Fruit fly (Drosophila melanogaster) whole organism, embryonic: ENCODE measurements around the gene Polr2I.
A peak's percentile ranks its signal among the peaks of the same experiment; 100 is the strongest.

Experiments
- Ada2b ChIP-seq: fragments of 200-800 bp; sonication (Bioruptor generic); IDR thresholded peaks from 2 replicates; pipeline ENCODE4 v1.3.6; 2022; ENCODE audit warnings: missing biosample characterization, missing genetic modification characterization
- B-H2 ChIP-seq: fragments of 200-800 bp; sonication (Bioruptor generic); optimal IDR thresholded peaks from 2 replicates; lab custom pipeline; 2018; ENCODE audit warnings: missing biosample characterization, mild to moderate bottlenecking, missing genetic modification characterization
- CG12155 ChIP-seq: fragments of 200-800 bp; sonication (Bioruptor generic); optimal IDR thresholded peaks from 3 replicates; lab custom pipeline; 2016; ENCODE audit warnings: missing biosample characterization, missing genetic modification characterization
- CG13624 ChIP-seq: fragments of 200-800 bp; sonication (Bioruptor generic); optimal IDR thresholded peaks from 2 replicates; lab custom pipeline; 2016; ENCODE audit warnings: missing biosample characterization, missing genetic modification characterization
- CG14050 ChIP-seq: fragments of 200-800 bp; sonication (Bioruptor generic); IDR thresholded peaks from 3 replicates; pipeline ENCODE4 v1.3.6; 2022; ENCODE audit warnings: missing biosample characterization, missing genetic modification characterization
- CG16779 ChIP-seq: fragments of 200-800 bp; sonication (Bioruptor generic); IDR thresholded peaks from 2 replicates; pipeline ENCODE4 v1.3.6; 2022; ENCODE audit warnings: missing biosample characterization, missing genetic modification characterization
- CG17802 ChIP-seq: fragments of 200-800 bp; sonication (Bioruptor generic); optimal IDR thresholded peaks from 2 replicates; lab custom pipeline; 2018; ENCODE audit warnings: missing biosample characterization, mild to moderate bottlenecking, missing genetic modification characterization, moderate library complexity
- CG2120 ChIP-seq: fragments of 200-800 bp; sonication (Bioruptor generic); optimal IDR thresholded peaks from 3 replicates; lab custom pipeline; 2016; ENCODE audit warnings: missing biosample characterization, missing genetic modification characterization
- CG6765 ChIP-seq: fragments of 200-800 bp; sonication (Bioruptor generic); optimal IDR thresholded peaks from 3 replicates; lab custom pipeline; 2017; ENCODE audit warnings: missing biosample characterization, mild to moderate bottlenecking, missing genetic modification characterization
- CG8290 ChIP-seq, 3 experiments: fragments of 200-800 bp; sonication (Bioruptor generic); optimal IDR thresholded peaks; 2 replicates each; lab custom pipeline; 2016 to 2019; ENCODE audit warnings: missing biosample characterization in 3 of 3, missing genetic modification characterization in 3 of 3, mild to moderate bottlenecking in 2 of 3, moderate library complexity in 1 of 3
- CG9215 ChIP-seq: fragments of 200-800 bp; sonication (Bioruptor generic); IDR thresholded peaks from 2 replicates; pipeline ENCODE4 v1.3.6; 2022; ENCODE audit warnings: missing biosample characterization, missing genetic modification characterization
- CHES-1-like ChIP-seq: fragments of 200-800 bp; sonication (Bioruptor generic); optimal IDR thresholded peaks from 2 replicates; lab custom pipeline; 2016; ENCODE audit warnings: missing biosample characterization, missing genetic modification characterization
- CTCF ChIP-seq: fragments of 200-800 bp; sonication (Bioruptor generic); optimal IDR thresholded peaks from 2 replicates; lab custom pipeline; 2017; ENCODE audit warnings: missing biosample characterization, mild to moderate bottlenecking, missing genetic modification characterization, moderate library complexity
- Camta ChIP-seq: fragments of 200-800 bp; sonication (Bioruptor generic); optimal IDR thresholded peaks from 2 replicates; lab custom pipeline; 2016; ENCODE audit warnings: missing biosample characterization, missing genetic modification characterization
- CrebB ChIP-seq: fragments of 200-800 bp; sonication (Bioruptor generic); optimal IDR thresholded peaks from 3 replicates; lab custom pipeline; 2018; ENCODE audit warnings: missing biosample characterization, mild to moderate bottlenecking, missing genetic modification characterization
- Dfd ChIP-seq, 2 experiments: fragments of >200 bp; optimal IDR thresholded peaks; 2 replicates each; lab custom pipeline; 2017; ENCODE audit warnings: missing biosample characterization in 2 of 2, missing genetic modification characterization in 2 of 2
- Fer2 ChIP-seq: fragments of 200-800 bp; sonication (Bioruptor generic); optimal IDR thresholded peaks from 2 replicates; lab custom pipeline; 2018; ENCODE audit warnings: missing biosample characterization, mild to moderate bottlenecking, missing genetic modification characterization, moderate library complexity
- Hr78 ChIP-seq, 2 experiments: fragments of 200-800 bp in 1 of 2; fragments of >200 bp in 1 of 2; sonication (Bioruptor generic) in 1 of 2; optimal IDR thresholded peaks; 2 replicates each; lab custom pipeline; 2017 to 2019; ENCODE audit warnings: missing biosample characterization in 2 of 2, missing genetic modification characterization in 2 of 2, mild to moderate bottlenecking in 1 of 2, moderate library complexity in 1 of 2
- Lhr ChIP-seq: fragments of 200-800 bp; sonication (Bioruptor generic); optimal IDR thresholded peaks from 3 replicates; lab custom pipeline; 2017; ENCODE audit warnings: mild to moderate bottlenecking, missing biosample characterization, missing genetic modification reagents, missing genetic modification characterization
- MESR4 ChIP-seq: fragments of 200-800 bp; sonication (Bioruptor generic); optimal IDR thresholded peaks from 2 replicates; lab custom pipeline; 2018; ENCODE audit warnings: missing biosample characterization, mild to moderate bottlenecking, missing genetic modification characterization, moderate library complexity
- Poxn ChIP-seq: fragments of 200-800 bp; sonication (Bioruptor generic); IDR thresholded peaks from 2 replicates; pipeline ENCODE4 v1.3.6; 2022; ENCODE audit warnings: missing biosample characterization, missing genetic modification characterization
- Rfx ChIP-seq: fragments of 200-800 bp; sonication (Bioruptor generic); IDR thresholded peaks from 2 replicates; pipeline ENCODE4 v1.3.6; 2022; ENCODE audit warnings: missing biosample characterization, missing genetic modification characterization
- Rx ChIP-seq: fragments of 200-800 bp; sonication (Bioruptor generic); IDR thresholded peaks from 2 replicates; pipeline ENCODE4 v1.3.6; 2022; ENCODE audit warnings: missing biosample characterization, missing genetic modification characterization
- Trl ChIP-seq, 3 experiments: fragments of >200 bp in 2 of 3; fragments of 200-800 bp in 1 of 3; sonication (Bioruptor generic) in 1 of 3; optimal IDR thresholded peaks; 2 replicates in 1 of 3; 3 replicates in 2 of 3; lab custom pipeline; 2016 to 2017; ENCODE audit warnings: missing biosample characterization in 1 of 3, missing genetic modification characterization in 1 of 3
- Xrp1 ChIP-seq: fragments of 200-800 bp; sonication (Bioruptor generic); IDR thresholded peaks from 2 replicates; pipeline ENCODE4 v1.3.6; 2022; ENCODE audit warnings: missing biosample characterization, missing genetic modification characterization
- ab ChIP-seq: fragments of 200-800 bp; sonication (Bioruptor generic); optimal IDR thresholded peaks from 2 replicates; lab custom pipeline; 2016; ENCODE audit warnings: missing biosample characterization, missing genetic modification characterization
- ap ChIP-seq: fragments of 200-800 bp; sonication (Bioruptor generic); IDR thresholded peaks from 2 replicates; pipeline ENCODE4 v1.3.6; 2022; ENCODE audit warnings: missing biosample characterization, missing genetic modification characterization
- bab2 ChIP-seq: fragments of 200-800 bp; sonication (Bioruptor generic); optimal IDR thresholded peaks from 2 replicates; lab custom pipeline; 2016; ENCODE audit warnings: missing biosample characterization, missing genetic modification characterization
- bigmax ChIP-seq: fragments of 200-800 bp; sonication (Bioruptor generic); optimal IDR thresholded peaks from 2 replicates; lab custom pipeline; 2018; ENCODE audit warnings: missing biosample characterization, mild to moderate bottlenecking, missing genetic modification characterization
- cato ChIP-seq: fragments of 200-800 bp; sonication (Bioruptor generic); optimal IDR thresholded peaks from 2 replicates; lab custom pipeline; 2016; ENCODE audit warnings: missing biosample characterization, missing genetic modification characterization, borderline replicate concordance
- caup ChIP-seq: fragments of 200-800 bp; sonication (Bioruptor generic); optimal IDR thresholded peaks from 3 replicates; lab custom pipeline; 2017; ENCODE audit warnings: missing biosample characterization, mild to moderate bottlenecking, missing genetic modification characterization, moderate library complexity; ENCODE audit not compliant: severe bottlenecking
- corto ChIP-seq: fragments of 200-800 bp; sonication (Bioruptor generic); optimal IDR thresholded peaks from 2 replicates; lab custom pipeline; 2016; ENCODE audit warnings: missing biosample characterization, mild to moderate bottlenecking, missing genetic modification characterization, moderate library complexity
- ems ChIP-seq: fragments of 200-800 bp; sonication (Bioruptor generic); optimal IDR thresholded peaks from 3 replicates; lab custom pipeline; 2016; ENCODE audit warnings: missing biosample characterization, missing genetic modification characterization
- fd96Cb ChIP-seq: fragments of 200-800 bp; sonication (Bioruptor generic); optimal IDR thresholded peaks from 2 replicates; lab custom pipeline; 2018; ENCODE audit warnings: missing biosample characterization, mild to moderate bottlenecking, missing genetic modification characterization, moderate library complexity
- gro ChIP-seq: fragments of 200-800 bp; sonication (Bioruptor generic); optimal IDR thresholded peaks from 2 replicates; lab custom pipeline; 2016; ENCODE audit warnings: missing biosample characterization, missing genetic modification characterization
- gsb-n ChIP-seq: fragments of 200-800 bp; sonication (Bioruptor generic); optimal IDR thresholded peaks from 3 replicates; lab custom pipeline; 2018; ENCODE audit warnings: missing biosample characterization, mild to moderate bottlenecking, missing genetic modification characterization
- hkb ChIP-seq, 2 experiments: fragments of 200-800 bp in 1 of 2; fragments of >200 bp in 1 of 2; sonication (Bioruptor generic) in 1 of 2; IDR thresholded peaks in 1 of 2; optimal IDR thresholded peaks in 1 of 2; 2 replicates each; pipeline versions ENCODE4 v1.3.6 to Lab custom; 2017 to 2022; ENCODE audit warnings: missing biosample characterization in 1 of 2, missing genetic modification characterization in 1 of 2
- jigr1 ChIP-seq: fragments of 200-800 bp; sonication (Bioruptor generic); IDR thresholded peaks from 3 replicates; pipeline ENCODE4 v1.3.6; 2022; ENCODE audit warnings: missing biosample characterization, missing genetic modification characterization
- knrl ChIP-seq: fragments of 200-800 bp; sonication (Bioruptor generic); IDR thresholded peaks from 3 replicates; pipeline ENCODE4 v1.3.6; 2022; ENCODE audit warnings: missing biosample characterization, missing genetic modification characterization; ENCODE audit not compliant: partially characterized antibody
- lbe ChIP-seq: fragments of 200-800 bp; sonication (Bioruptor generic); optimal IDR thresholded peaks from 2 replicates; lab custom pipeline; 2016; ENCODE audit warnings: missing biosample characterization, mild to moderate bottlenecking, missing genetic modification characterization
- otp ChIP-seq: fragments of 200-800 bp; sonication (Bioruptor generic); IDR thresholded peaks from 3 replicates; pipeline ENCODE4, ENCODE4 v1.3.6; 2022; ENCODE audit warnings: missing biosample characterization, missing genetic modification characterization
- phol ChIP-seq: fragments of 200-800 bp; sonication (Bioruptor generic); optimal IDR thresholded peaks from 3 replicates; lab custom pipeline; 2018; ENCODE audit warnings: missing biosample characterization, mild to moderate bottlenecking, missing genetic modification characterization, moderate library complexity
- rib ChIP-seq: fragments of 200-800 bp; sonication (Bioruptor generic); IDR thresholded peaks from 2 replicates; pipeline ENCODE4 v1.3.6; 2022; ENCODE audit warnings: missing biosample characterization, missing genetic modification characterization
- sc ChIP-seq, 3 experiments: fragments of >200 bp in 2 of 3; fragments of 200-800 bp in 1 of 3; sonication (Bioruptor generic) in 1 of 3; optimal IDR thresholded peaks; 2 replicates in 2 of 3; 3 replicates in 1 of 3; lab custom pipeline; 2017; ENCODE audit warnings: mild to moderate bottlenecking in 1 of 3, missing biosample characterization in 1 of 3, missing genetic modification characterization in 1 of 3, missing genetic modification reagents in 1 of 3
- scrt ChIP-seq: fragments of 200-800 bp; sonication (Bioruptor generic); optimal IDR thresholded peaks from 2 replicates; lab custom pipeline; 2018; ENCODE audit warnings: missing biosample characterization, mild to moderate bottlenecking, missing genetic modification characterization, moderate library complexity
- sob ChIP-seq: fragments of 200-800 bp; sonication (Bioruptor generic); IDR thresholded peaks from 2 replicates; pipeline ENCODE4 v1.3.6; 2022; ENCODE audit warnings: missing biosample characterization, missing genetic modification characterization
- tx ChIP-seq: fragments of 200-800 bp; sonication (Bioruptor generic); optimal IDR thresholded peaks from 2 replicates; lab custom pipeline; 2016; ENCODE audit warnings: missing biosample characterization, missing genetic modification characterization
- z ChIP-seq: fragments of 200-800 bp; sonication (Bioruptor generic); IDR thresholded peaks from 3 replicates; pipeline ENCODE4 v1.3.6; 2022; ENCODE audit warnings: missing biosample characterization, missing genetic modification characterization
- zen ChIP-seq: fragments of 200-800 bp; sonication (Bioruptor generic); optimal IDR thresholded peaks from 3 replicates; lab custom pipeline; 2018; ENCODE audit warnings: missing biosample characterization, mild to moderate bottlenecking, missing genetic modification characterization, moderate library complexity

Polr2I gene

dm6 chr3R:14353733-14354152, 44.9 kb downstream of the Polr2I start (continued):
- TF ChIP-seq rib = 0 out of 2 replicates have a peak, but pooled peaks have one; percentile 35
- no peak for TF ChIP-seq CrebB (tag; lab: Kevin White, UChicago)
- TF ChIP-seq sob (GFP tag; lab: Robert Waterston, UW) = peak; percentile 61
- no peak for TF ChIP-seq bab2 (GFP tag; lab: Kevin White, UChicago)
- no peak; the same call in none of the 2 replicates for TF ChIP-seq Ada2b (GFP tag; lab: Robert Waterston, UW)
- peak; percentile 76 for TF ChIP-seq lbe (GFP tag; lab: Kevin White, UChicago)
- TF ChIP-seq jigr1 = 0 out of 3 replicates have a peak, but pooled peaks have one; percentile 28
- no peak for TF ChIP-seq B-H2 (GFP tag; lab: Kevin White, UChicago)
- peak; percentile 64 for TF ChIP-seq gsb-n (tag; lab: Kevin White, UChicago)
- TF ChIP-seq CHES-1-like (GFP tag; lab: Kevin White, UChicago) = no peak
- TF ChIP-seq bigmax (GFP tag; lab: Kevin White, UChicago) = no peak
- no peak for TF ChIP-seq hkb (optimal IDR thresholded peaks at IDR 0.05; lab: Kevin White, UChicago)
- peak; percentile 77 for TF ChIP-seq hkb (GFP tag; IDR thresholded peaks at IDR 0.05; lab: Robert Waterston, UW)
- no peak for TF ChIP-seq Dfd (GFP tag; optimal IDR thresholded peaks at IDR 0.05; lab: Kevin White, UChicago)
- no peak for TF ChIP-seq Lhr (GFP tag; lab: Kevin White, UChicago)
- TF ChIP-seq z (GFP tag; lab: Robert Waterston, UW) = no peak
- TF ChIP-seq cato (GFP tag; lab: Kevin White, UChicago) = peak; percentile 28
- no peak for TF ChIP-seq CG13624
- TF ChIP-seq Rx (GFP tag; lab: Robert Waterston, UW) = no peak
- TF ChIP-seq zen (tag; lab: Kevin White, UChicago) = peak; percentile 23
- no peak for TF ChIP-seq ab (GFP tag; lab: Kevin White, UChicago)
- no peak for TF ChIP-seq otp (GFP tag; lab: Robert Waterston, UW)
- TF ChIP-seq Trl (optimal IDR thresholded peaks at IDR 0.05; lab: Kevin White, UChicago) = no peak
- TF ChIP-seq Trl (GFP tag; optimal IDR thresholded peaks at IDR 0.05; lab: Kevin White, UChicago) = no peak
- TF ChIP-seq Hr78 (GFP tag; optimal IDR thresholded peaks at IDR 0.05; lab: Kevin White, UChicago) = peak in 1 of 2 experiments; percentile 27
- TF ChIP-seq CG12155 (GFP tag; lab: Kevin White, UChicago) = peak; percentile 19
- no peak for TF ChIP-seq CG16779 (GFP tag; lab: Robert Waterston, UW)
- TF ChIP-seq CG6765 (GFP tag; lab: Kevin White, UChicago) = peak; percentile 71
- TF ChIP-seq caup (GFP tag; lab: Kevin White, UChicago) = peak; percentile 72
- no peak for TF ChIP-seq MESR4
- no peak for TF ChIP-seq Poxn (GFP tag; lab: Robert Waterston, UW)
- TF ChIP-seq ems (GFP tag; lab: Kevin White, UChicago) = no peak
- TF ChIP-seq CG8290 (GFP tag; optimal IDR thresholded peaks at IDR 0.05; lab: Kevin White, UChicago) = no peak
- no peak for TF ChIP-seq CG8290 (tag; optimal IDR thresholded peaks at IDR 0.05; lab: Kevin White, UChicago)
- peak; percentile 35 for TF ChIP-seq CTCF
- peak; percentile 25 for TF ChIP-seq corto
- TF ChIP-seq CG17802 = peak; percentile 25
- peak; percentile 76 for TF ChIP-seq scrt (GFP tag; lab: Kevin White, UChicago)
- TF ChIP-seq gro (GFP tag; lab: Kevin White, UChicago) = no peak
- TF ChIP-seq fd96Cb (tag; lab: Kevin White, UChicago) = peak; percentile 78
- TF ChIP-seq CG2120 = peak; percentile 39
- no peak for TF ChIP-seq tx
- TF ChIP-seq Xrp1 (GFP tag; lab: Robert Waterston, UW) = peak; percentile 71; the same call in 1 of the 2 replicates
- peak; percentile 36; the same call in 1 of the 2 replicates for TF ChIP-seq ap (GFP tag; lab: Robert Waterston, UW)
- no peak for TF ChIP-seq knrl
- no peak for TF ChIP-seq sc (optimal IDR thresholded peaks at IDR 0.05; lab: Kevin White, UChicago)
- TF ChIP-seq sc (GFP tag; optimal IDR thresholded peaks at IDR 0.05; lab: Kevin White, UChicago) = peak; percentile 38
- TF ChIP-seq CG9215 (GFP tag; lab: Robert Waterston, UW) = peak; percentile 65
- peak; percentile 70 for TF ChIP-seq Fer2
- no peak for TF ChIP-seq Camta (GFP tag; lab: Kevin White, UChicago)
- TF ChIP-seq Rfx (GFP tag; lab: Robert Waterston, UW) = peak; percentile 67
- TF ChIP-seq CG14050 = peak; percentile 45
- peak; percentile 85 for TF ChIP-seq phol
